Fruit fly (Drosophila melanogaster): ENCODE data around the gene CG16711.
A peak's percentile ranks its signal among the peaks of the same experiment; 100 is the strongest.

CG16711 gene

dm6 chr3L:9744060-9744549 lies 40.0 kb downstream of the CG16711 start (continued):
- peak; percentile 79 for TF ChIP-seq CG15269 (tag; optimal IDR thresholded peaks at IDR 0.05)
- TF ChIP-seq sisA (GFP tag; IDR thresholded peaks at IDR 0.05) = peak; percentile 92
- peak; percentile 91 for TF ChIP-seq NK7.1 (GFP tag; optimal IDR thresholded peaks at IDR 0.05)
- peak; percentile 94 for TF ChIP-seq phol (tag; optimal IDR thresholded peaks at IDR 0.05)
- peak; percentile 68 for TF ChIP-seq Side (GFP tag; optimal IDR thresholded peaks at IDR 0.05)
- TF ChIP-seq ranshi (GFP tag; IDR thresholded peaks at IDR 0.05) = peak; percentile 79
- TF ChIP-seq ham (GFP tag; IDR thresholded peaks at IDR 0.05) = no peak
- peak; percentile 62 for TF ChIP-seq CG12219 (GFP tag; optimal IDR thresholded peaks at IDR 0.05)
- TF ChIP-seq ac (GFP tag; optimal IDR thresholded peaks at IDR 0.05) = peak; percentile 34
- TF ChIP-seq luna (GFP tag; optimal IDR thresholded peaks at IDR 0.05) = no peak
- peak; percentile 62 for TF ChIP-seq disco-r (GFP tag; optimal IDR thresholded peaks at IDR 0.05)
- peak; percentile 77 for TF ChIP-seq CG10366 (GFP tag; IDR thresholded peaks at IDR 0.05)
- peak; percentile 85 for TF ChIP-seq pfk (GFP tag; optimal IDR thresholded peaks at IDR 0.05)
- peak; percentile 83 for TF ChIP-seq CG7839 (tag; optimal IDR thresholded peaks at IDR 0.05)
- peak; percentile 74 for TF ChIP-seq Ssrp (tag; optimal IDR thresholded peaks at IDR 0.05)
- peak; percentile 25 for TF ChIP-seq Usf (GFP tag; optimal IDR thresholded peaks at IDR 0.05)
- peak; percentile 94 for TF ChIP-seq nom (GFP tag; optimal IDR thresholded peaks at IDR 0.05)
- TF ChIP-seq Hmr (GFP tag; optimal IDR thresholded peaks at IDR 0.05) = peak; percentile 80
- TF ChIP-seq tio (GFP tag; optimal IDR thresholded peaks at IDR 0.05) = peak; percentile 79
- no peak for TF ChIP-seq CG7271 (tag; optimal IDR thresholded peaks at IDR 0.05)
- no peak for TF ChIP-seq chinmo (GFP tag; IDR thresholded peaks at IDR 0.05; ENCODE audit: partially characterized antibody)
- TF ChIP-seq danr (GFP tag; IDR thresholded peaks at IDR 0.05) = peak; percentile 88
- peak; percentile 59 for TF ChIP-seq D19B (GFP tag; optimal IDR thresholded peaks at IDR 0.05)
- TF ChIP-seq Vsx1 (GFP tag; optimal IDR thresholded peaks at IDR 0.05) = peak; percentile 86
- TF ChIP-seq NFAT (GFP tag; IDR thresholded peaks at IDR 0.05) = peak; percentile 52; the same call in 1 of the 2 replicates
- TF ChIP-seq D19A (tag; optimal IDR thresholded peaks at IDR 0.05) = peak; percentile 92
- peak; percentile 40 for TF ChIP-seq CG10462 (GFP tag; optimal IDR thresholded peaks at IDR 0.05)
- peak; percentile 47; the same call in 1 of the 2 replicates for TF ChIP-seq CG4360 (GFP tag; IDR thresholded peaks at IDR 0.05)
- TF ChIP-seq Gsc (GFP tag; IDR thresholded peaks at IDR 0.05) = peak; percentile 67
- no peak for TF ChIP-seq crol (GFP tag; IDR thresholded peaks at IDR 0.05)
- TF ChIP-seq Hr78 (GFP tag; optimal IDR thresholded peaks at IDR 0.05) = peak in 1 of 2 experiments; percentile 79
- TF ChIP-seq CG12299 (tag; optimal IDR thresholded peaks at IDR 0.05) = peak; percentile 60
- TF ChIP-seq Eip74EF (GFP tag; optimal IDR thresholded peaks at IDR 0.05) = peak in 1 of 2 experiments; percentile 72
- peak; percentile 52 for TF ChIP-seq Lhr (GFP tag; optimal IDR thresholded peaks at IDR 0.05)
- TF ChIP-seq knrl (GFP tag; IDR thresholded peaks at IDR 0.05; ENCODE audit: partially characterized antibody) = no peak
- TF ChIP-seq Bgb (GFP tag; IDR thresholded peaks at IDR 0.05; ENCODE audit: partially characterized antibody) = no peak
- TF ChIP-seq dm (GFP tag; optimal IDR thresholded peaks at IDR 0.05) = peak; percentile 7
- peak; percentile 75 for TF ChIP-seq chn (GFP tag; optimal IDR thresholded peaks at IDR 0.05)
- peak; percentile 80 for TF ChIP-seq CG1647 (GFP tag; optimal IDR thresholded peaks at IDR 0.05)
- TF ChIP-seq lilli (GFP tag; optimal IDR thresholded peaks at IDR 0.05) = peak; percentile 72
- TF ChIP-seq gsb-n (tag; optimal IDR thresholded peaks at IDR 0.05) = peak; percentile 80
- TF ChIP-seq CG13296 (GFP tag; optimal IDR thresholded peaks at IDR 0.05) = peak; percentile 93
- TF ChIP-seq hkb (optimal IDR thresholded peaks at IDR 0.05) = no peak
- peak; percentile 89 for TF ChIP-seq hkb (GFP tag; IDR thresholded peaks at IDR 0.05)
- 0 out of 2 replicates have a peak, but pooled peaks have one; percentile 18 for TF ChIP-seq chm (GFP tag; IDR thresholded peaks at IDR 0.05)
- peak; percentile 73 for TF ChIP-seq NfI (GFP tag; optimal IDR thresholded peaks at IDR 0.05)
- peak; percentile 65 for TF ChIP-seq CG11085 (GFP tag; IDR thresholded peaks at IDR 0.05)
- TF ChIP-seq CG3838 (GFP tag; optimal IDR thresholded peaks at IDR 0.05) = no peak
- TF ChIP-seq CG10267 (tag; optimal IDR thresholded peaks at IDR 0.05) = peak; percentile 88
- peak; percentile 27 for TF ChIP-seq pros (GFP tag; optimal IDR thresholded peaks at IDR 0.05)

Data from whole organism, embryonic.